Fruit fly (Drosophila melanogaster): ENCODE results near the gene Gr28a.

The Gr28a gene

dm6 chr2L:7430313-7430712 lies 23.7 kb downstream of the Gr28a start:
- TF ChIP-seq noc (tag; optimal IDR thresholded peaks at IDR 0.05), result no peak

DNA sequence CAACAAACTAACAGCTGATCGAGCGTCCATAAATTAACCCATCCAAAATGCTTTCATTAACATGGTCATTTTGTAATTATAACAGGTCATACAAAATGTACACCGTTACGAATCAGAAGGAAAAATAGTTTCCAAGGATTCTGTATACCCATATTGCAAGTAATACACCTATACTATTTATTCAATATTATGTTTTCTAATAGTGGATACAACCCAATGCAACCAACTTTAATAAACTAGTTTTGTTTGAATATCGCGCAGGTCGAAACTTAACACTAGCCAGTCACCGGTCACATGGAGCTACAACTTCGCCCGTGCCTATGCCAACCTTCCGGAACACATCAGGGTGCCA lies 26.2 kb downstream of the Gr28a start:
- TF ChIP-seq noc (tag; optimal IDR thresholded peaks at IDR 0.05), result no peak

DNA sequence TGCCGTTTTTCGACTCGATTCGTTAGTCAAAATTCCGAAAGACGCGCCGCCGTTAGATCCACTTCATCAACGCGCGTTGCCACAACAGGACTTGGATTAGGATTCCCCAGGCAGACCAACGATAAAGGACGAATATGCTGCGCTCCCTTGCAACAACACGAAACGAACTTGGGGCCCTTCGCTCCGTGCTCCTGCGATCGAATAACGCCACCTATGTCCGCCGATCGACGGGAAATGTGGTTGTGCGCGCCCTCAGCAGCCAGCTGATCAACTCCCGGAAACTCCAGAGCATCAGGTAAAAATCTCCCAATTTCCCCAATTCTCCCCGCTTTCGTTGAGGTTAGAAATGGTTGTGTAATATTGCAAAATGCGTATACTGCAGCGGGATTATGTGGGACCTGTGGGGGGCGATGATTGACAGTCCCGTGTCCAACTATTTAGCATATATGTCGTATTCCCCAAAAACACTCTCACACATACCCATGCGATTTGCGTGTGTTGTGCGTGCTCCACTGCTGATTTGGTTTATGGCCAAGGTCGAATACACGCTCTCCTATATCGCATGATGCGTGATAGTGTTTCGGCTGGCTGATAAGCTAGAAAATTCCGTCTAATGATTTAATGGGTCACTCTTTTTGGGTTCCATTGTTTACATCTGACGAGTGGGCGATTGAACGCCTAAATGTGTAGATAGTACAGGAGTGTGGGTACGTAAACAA lies 26.8 kb downstream of the Gr28a start:
- TF ChIP-seq noc (tag; optimal IDR thresholded peaks at IDR 0.05), result peak; percentile 49

- TF ChIP-seq noc (tag; optimal IDR thresholded peaks at IDR 0.05), result no peak
These were observed 27.5 kb downstream of the Gr28a start, which contains the start of gene muc for dm6 chr2L:7426326-7427066. TSS of gene muc (plus strand) at chr2L:7426866.

DNA sequence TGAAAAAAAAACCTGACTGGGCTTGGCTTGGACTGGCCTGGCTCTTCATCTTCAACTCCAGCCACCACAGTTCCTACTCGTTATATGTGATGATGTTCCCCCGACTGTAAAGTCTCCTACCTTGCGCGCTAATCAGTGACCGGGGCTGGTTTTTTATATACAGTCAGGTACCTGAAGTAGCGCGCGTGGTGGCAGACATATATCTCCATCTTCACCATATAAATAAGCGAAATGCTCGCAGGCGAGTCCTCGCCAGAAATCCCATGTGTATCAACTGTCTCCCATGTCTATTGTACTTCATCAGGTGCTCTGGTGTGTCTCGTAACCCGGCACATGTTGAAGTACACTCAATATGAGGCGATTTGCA lies 28.3 kb downstream of the Gr28a start:
- TF ChIP-seq noc (tag; optimal IDR thresholded peaks at IDR 0.05), result no peak

DNA sequence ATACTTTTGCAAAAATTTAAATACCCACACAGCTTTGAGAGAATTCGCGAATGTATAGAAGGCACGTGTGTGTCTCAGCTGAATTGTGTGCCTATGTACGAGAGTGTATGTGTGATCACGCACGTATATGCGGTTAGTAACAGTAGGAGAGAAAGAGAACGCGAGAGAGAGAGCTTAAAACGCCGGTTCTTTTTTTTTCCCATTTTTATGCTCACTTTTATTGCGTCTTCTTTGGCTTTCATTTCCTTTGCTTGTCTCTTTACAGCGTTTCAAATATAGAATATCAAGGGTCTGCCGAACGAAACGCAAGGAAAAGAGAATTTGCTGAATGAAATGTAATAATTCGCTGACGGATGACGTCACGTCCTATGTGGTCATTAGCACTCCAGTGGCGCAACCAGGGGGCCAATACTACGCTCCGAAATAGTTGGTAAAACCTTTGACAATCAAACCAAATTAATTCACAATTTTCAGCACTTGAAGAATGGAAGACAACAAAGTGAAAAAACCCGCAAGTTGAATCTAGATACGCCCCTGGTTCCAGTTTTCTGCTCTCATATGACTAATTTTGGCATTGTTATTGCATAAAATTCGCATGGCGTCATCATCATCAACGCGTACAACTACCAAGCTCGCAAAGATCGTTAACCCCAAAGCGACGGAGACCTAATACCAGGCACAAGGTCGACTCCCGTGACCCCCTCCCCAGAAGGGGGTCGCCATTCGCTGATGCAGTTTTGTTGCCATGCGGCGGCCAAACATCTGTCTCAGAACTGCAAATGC lies 28.9 kb downstream of the Gr28a start:
- TF ChIP-seq noc (tag; optimal IDR thresholded peaks at IDR 0.05), result peak; percentile 87

dm6 chr2L:7424282-7424905 lies 29.6 kb downstream of the Gr28a start:
- no peak for TF ChIP-seq noc (tag; optimal IDR thresholded peaks at IDR 0.05)

- peak; percentile 79 for TF ChIP-seq noc (tag; optimal IDR thresholded peaks at IDR 0.05)
These were observed 30.6 kb downstream of the Gr28a start for dm6 chr2L:7423333-7423895.

DNA sequence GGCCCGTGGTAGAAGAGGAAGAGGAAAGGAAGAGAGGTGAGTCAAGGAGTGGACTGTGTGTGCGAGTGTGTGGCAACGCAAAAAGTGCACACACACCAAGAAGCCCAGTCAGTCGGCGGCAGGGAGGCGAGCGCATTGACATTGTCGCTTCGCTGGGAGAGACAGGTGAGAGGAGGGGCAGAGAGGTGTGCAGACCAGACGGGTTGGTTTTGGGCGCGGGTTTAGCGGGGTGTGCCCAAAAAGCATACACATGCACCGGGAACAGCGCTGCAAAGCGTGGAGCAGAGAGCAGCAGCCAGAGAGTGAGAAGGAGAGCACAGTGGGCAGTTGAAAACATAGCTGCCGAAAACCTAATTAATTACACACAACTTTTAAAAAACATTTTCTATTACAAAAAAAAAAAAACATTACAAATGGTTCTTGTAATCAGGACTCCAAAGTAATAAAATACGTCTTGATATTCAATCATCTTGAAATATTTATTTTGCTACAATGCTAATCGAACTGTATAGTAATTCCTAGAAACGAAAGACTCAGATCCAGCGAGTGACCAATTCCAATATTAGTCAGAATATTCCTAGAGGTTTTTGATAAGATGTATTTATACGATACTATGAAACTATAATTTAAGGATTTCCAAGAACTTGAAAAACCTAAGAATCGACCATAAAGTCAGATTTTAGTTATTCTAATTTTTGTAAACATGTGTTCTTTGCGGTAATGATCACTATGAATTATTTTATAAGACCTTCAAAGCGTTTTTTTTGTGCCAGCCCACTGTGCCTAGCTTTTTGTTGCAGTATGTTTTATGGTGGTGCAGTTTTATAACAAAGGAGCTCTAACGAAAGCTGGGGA lies 31.4 kb downstream of the Gr28a start:
- TF ChIP-seq noc (tag; optimal IDR thresholded peaks at IDR 0.05), result no peak

- TF ChIP-seq noc (tag; optimal IDR thresholded peaks at IDR 0.05), result peak; percentile 32
These were observed 33.4 kb downstream of the Gr28a start for dm6 chr2L:7420305-7421287.

- TF ChIP-seq noc (tag; optimal IDR thresholded peaks at IDR 0.05), result peak; percentile 32
These were observed 34.4 kb downstream of the Gr28a start for dm6 chr2L:7419408-7420304.

DNA sequence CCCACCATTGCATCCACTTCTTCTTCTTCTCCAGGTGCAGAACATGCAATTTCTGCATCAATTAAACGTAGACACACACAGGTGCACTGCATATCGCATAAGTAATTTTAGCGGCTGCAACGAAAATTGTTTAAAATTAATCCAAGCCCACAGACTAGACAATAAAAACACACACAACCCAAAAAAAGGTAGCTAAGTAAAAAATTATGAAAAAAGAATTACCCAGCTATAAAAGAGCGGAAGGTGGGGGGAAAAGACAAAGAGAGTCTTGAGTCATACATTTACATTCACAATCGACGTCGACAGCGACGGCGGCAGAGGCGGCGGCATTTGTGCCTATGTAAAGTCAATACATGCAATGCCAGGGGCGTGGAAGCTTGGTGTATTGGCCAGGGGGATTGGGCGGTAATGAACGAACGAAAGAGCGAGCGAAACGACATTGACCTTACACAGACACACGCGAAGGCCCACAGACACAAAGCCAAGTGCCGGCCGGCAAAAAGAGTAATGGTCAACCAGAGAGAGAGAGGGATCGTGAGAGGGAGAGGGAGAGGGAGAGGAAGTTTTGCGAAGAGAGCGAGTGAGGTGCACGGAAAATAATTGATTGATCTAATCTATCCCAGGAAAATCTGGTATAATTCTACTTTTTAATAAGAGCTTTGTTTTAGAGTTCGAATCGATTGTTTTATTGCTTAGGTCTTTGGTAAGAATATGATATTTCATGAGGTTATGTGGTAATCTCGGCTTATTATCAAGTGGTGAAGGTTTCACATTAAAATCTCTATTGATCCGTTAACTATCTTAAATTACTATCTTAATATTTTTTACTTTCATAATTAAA lies 35.6 kb downstream of the Gr28a start:
- no peak for TF ChIP-seq noc (tag; optimal IDR thresholded peaks at IDR 0.05)
